Worm (Caenorhabditis elegans) whole organism, L1 larva: Measurements from ENCODE around the gene F45G2.8.

Experiments used
- aly-2 ChIP-seq: fragments of 150-350 bp; optimal IDR thresholded peaks from 2 replicates; lab custom pipeline; 2014; ENCODE audit warnings: missing biosample characterization, missing genetic modification characterization
- ama-1 ChIP-seq: fragments of 150-350 bp; optimal IDR thresholded peaks from 2 replicates; lab custom pipeline; 2014
- ceh-82 ChIP-seq, 3 experiments: fragments of 150-350 bp in 1 of 3; sonication (generic microtip) in 2 of 3; optimal IDR thresholded peaks; 2 replicates each; lab custom pipeline; 2014 to 2017; ENCODE audit warnings: missing biosample characterization in 3 of 3, missing genetic modification characterization in 3 of 3
- ceh-90 ChIP-seq: sonication (generic microtip); optimal IDR thresholded peaks from 2 replicates; lab custom pipeline; 2016; ENCODE audit warnings: missing genetic modification characterization, missing compliant biosample characterization
- lir-3 ChIP-seq: sonication (generic microtip); optimal IDR thresholded peaks from 2 replicates; lab custom pipeline; 2016; ENCODE audit warnings: mild to moderate bottlenecking, missing genetic modification characterization, moderate library complexity, missing compliant biosample characterization; ENCODE audit not compliant: poor library complexity
- nhr-76 ChIP-seq: sonication (generic microtip); optimal IDR thresholded peaks from 2 replicates; lab custom pipeline; 2017; ENCODE audit warnings: missing biosample characterization, missing genetic modification characterization
- nhr-90 ChIP-seq: sonication (generic microtip); optimal IDR thresholded peaks from 2 replicates; lab custom pipeline; 2016; ENCODE audit warnings: mild to moderate bottlenecking, missing genetic modification characterization, missing compliant biosample characterization; ENCODE audit not compliant: poor library complexity
- rnt-1 ChIP-seq: sonication (generic microtip); optimal IDR thresholded peaks from 2 replicates; lab custom pipeline; 2016; ENCODE audit warnings: mild to moderate bottlenecking, missing genetic modification characterization, moderate library complexity, missing compliant biosample characterization
- skn-1 ChIP-seq: fragments of 150-350 bp; optimal IDR thresholded peaks from 2 replicates; lab custom pipeline; 2014; ENCODE audit warnings: missing biosample characterization, missing genetic modification characterization
- snpc-4 ChIP-seq: fragments of 150-350 bp; optimal IDR thresholded peaks from 2 replicates; lab custom pipeline; 2014; ENCODE audit warnings: missing biosample characterization, missing genetic modification characterization

ce11 chrIII:13405504-13405903 is 30.0 kb downstream of the F45G2.8 start, which contains the start of gene nas-1:
- TF ChIP-seq nhr-76 (tag; lab: Kevin White, UChicago) (no peak), nhr-90 (tag; lab: Kevin White, UChicago) (no peak), ceh-90 (no peak), ama-1 (no peak), snpc-4 (no peak), rnt-1 (tag; lab: Kevin White, UChicago) (no peak), skn-1 (tag; lab: Kevin White, UChicago) (no peak), ceh-82 (tag; optimal IDR thresholded peaks at IDR 0.05; lab: Kevin White, UChicago) (no peak), lir-3 (no peak), aly-2 (tag; lab: Kevin White, UChicago) (no peak)
